Fruit fly (Drosophila melanogaster): Measurements from ENCODE around the gene rump.
A peak's percentile ranks its signal among the peaks of the same experiment; 100 is the strongest.

rump gene

DNA sequence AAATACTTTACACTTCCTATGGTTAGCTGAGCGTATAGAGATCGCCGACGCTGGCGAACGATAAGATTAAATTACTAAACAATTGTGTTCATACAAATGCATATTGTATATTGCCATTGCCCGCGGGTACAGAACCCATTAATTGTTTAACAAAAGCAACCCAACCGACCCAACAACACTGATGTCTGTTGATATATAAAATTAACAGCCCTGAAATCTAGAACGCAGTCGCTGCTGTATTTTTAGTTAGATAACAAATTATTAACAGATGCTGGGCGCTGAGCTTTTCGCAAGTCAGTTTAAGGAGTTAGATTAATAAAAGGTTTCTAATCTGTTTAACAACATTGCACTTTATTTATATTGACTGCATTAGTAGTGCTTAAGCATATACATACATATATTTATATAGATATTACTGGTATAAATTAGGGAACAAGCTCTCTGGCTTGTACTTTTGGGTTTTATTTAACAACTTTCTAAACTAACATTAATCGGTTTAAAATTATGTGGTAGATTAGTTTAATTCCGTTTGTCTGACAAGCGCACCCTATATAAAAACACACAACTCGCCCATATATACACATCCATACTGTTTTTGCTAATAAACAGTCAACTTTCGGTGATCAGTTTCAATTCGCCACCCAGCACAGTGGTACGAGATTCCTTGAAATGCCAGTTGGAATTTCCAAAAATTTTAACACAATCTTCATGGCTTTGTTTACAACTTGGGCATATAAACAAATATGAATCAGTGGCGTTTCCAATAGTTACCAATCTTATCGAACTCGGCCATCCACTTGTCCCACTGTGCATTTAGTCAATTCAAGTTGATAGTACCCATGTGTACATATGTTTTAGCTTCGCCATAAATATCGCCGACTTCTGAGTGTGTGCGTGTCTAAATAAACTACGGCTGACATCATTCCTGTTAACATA lies 18.1 kb upstream of the rump start (continued):
- TF ChIP-seq CG9215 (GFP tag; IDR thresholded peaks at IDR 0.05), result peak; percentile 88
- TF ChIP-seq Adf1 (GFP tag; IDR thresholded peaks at IDR 0.05), result peak; percentile 69
- peak; percentile 5 for TF ChIP-seq CG10462 (GFP tag; optimal IDR thresholded peaks at IDR 0.05)
- peak; percentile 74 for TF ChIP-seq CG6654 (GFP tag; optimal IDR thresholded peaks at IDR 0.05)
- TF ChIP-seq CG18262 (tag; optimal IDR thresholded peaks at IDR 0.05), result peak; percentile 78
- TF ChIP-seq CG3995 (GFP tag; optimal IDR thresholded peaks at IDR 0.05), result peak; percentile 71
- peak; percentile 80 for TF ChIP-seq CG7556 (GFP tag; optimal IDR thresholded peaks at IDR 0.05)
- no peak for TF ChIP-seq hbn (GFP tag; IDR thresholded peaks at IDR 0.05; ENCODE audit: partially characterized antibody)
- no peak for TF ChIP-seq CG8388 (GFP tag; optimal IDR thresholded peaks at IDR 0.05)
- no peak for TF ChIP-seq CG4617 (GFP tag; optimal IDR thresholded peaks at IDR 0.05; ENCODE audit: borderline replicate concordance)
- TF ChIP-seq Sox102F (GFP tag; optimal IDR thresholded peaks at IDR 0.05), result peak; percentile 82
- TF ChIP-seq CTCF (GFP tag; optimal IDR thresholded peaks at IDR 0.05), result no peak
- TF ChIP-seq grau (tag; optimal IDR thresholded peaks at IDR 0.05), result peak; percentile 83
- TF ChIP-seq emc (GFP tag; optimal IDR thresholded peaks at IDR 0.05), result peak; percentile 88
- no peak for TF ChIP-seq CG33557 (GFP tag; optimal IDR thresholded peaks at IDR 0.05)
- no peak for TF ChIP-seq CG7963 (GFP tag; IDR thresholded peaks at IDR 0.05; ENCODE audit: partially characterized antibody)
- TF ChIP-seq NFAT (GFP tag; IDR thresholded peaks at IDR 0.05), result peak; percentile 95
- peak; percentile 92 for TF ChIP-seq CG7987 (GFP tag; optimal IDR thresholded peaks at IDR 0.05)
- peak; percentile 73 for TF ChIP-seq odd (GFP tag; optimal IDR thresholded peaks at IDR 0.05)
- peak; percentile 91 for TF ChIP-seq HmgD (GFP tag; optimal IDR thresholded peaks at IDR 0.05)
- TF ChIP-seq CrebB (tag; optimal IDR thresholded peaks at IDR 0.05), result peak; percentile 75
- peak in 1 of 2 experiments; percentile 18 for TF ChIP-seq Hr78 (GFP tag; optimal IDR thresholded peaks at IDR 0.05)
- TF ChIP-seq CG1024 (GFP tag; IDR thresholded peaks at IDR 0.05), result peak; percentile 59
- no peak for TF ChIP-seq br (optimal IDR thresholded peaks at IDR 0.05)
- peak; percentile 85 for TF ChIP-seq CG15011 (GFP tag; optimal IDR thresholded peaks at IDR 0.05)
- peak; percentile 98 for TF ChIP-seq Rfx (GFP tag; IDR thresholded peaks at IDR 0.05)
- TF ChIP-seq row (GFP tag; IDR thresholded peaks at IDR 0.05), result peak; percentile 84
- TF ChIP-seq tna (GFP tag; IDR thresholded peaks at IDR 0.05; ENCODE audit: partially characterized antibody), result peak; percentile 30; the same call in 1 of the 2 replicates
- peak; percentile 87 for TF ChIP-seq Atf6 (GFP tag; IDR thresholded peaks at IDR 0.05)
- TF ChIP-seq Atf-2 (GFP tag; optimal IDR thresholded peaks at IDR 0.05), result peak; percentile 77
- peak; percentile 78 for TF ChIP-seq Bteb2 (GFP tag; optimal IDR thresholded peaks at IDR 0.05)
- TF ChIP-seq CG10543 (GFP tag; optimal IDR thresholded peaks at IDR 0.05), result peak; percentile 86
- peak; percentile 85 for TF ChIP-seq CG7372 (GFP tag; IDR thresholded peaks at IDR 0.05)
- TF ChIP-seq hb (GFP tag; IDR thresholded peaks at IDR 0.05; ENCODE audit: partially characterized antibody), result no peak
- peak; percentile 87 for TF ChIP-seq org-1 (GFP tag; optimal IDR thresholded peaks at IDR 0.05)
- TF ChIP-seq rib (GFP tag; IDR thresholded peaks at IDR 0.05), result peak; percentile 96
- TF ChIP-seq E2f1 (GFP tag; IDR thresholded peaks at IDR 0.05), result peak; percentile 92
- peak; percentile 28 for TF ChIP-seq CG4707 (GFP tag; optimal IDR thresholded peaks at IDR 0.05)
- peak; percentile 72 for TF ChIP-seq sens-2 (GFP tag; IDR thresholded peaks at IDR 0.05)
- no peak for TF ChIP-seq ac (GFP tag; optimal IDR thresholded peaks at IDR 0.05)
- TF ChIP-seq CoRest (tag; optimal IDR thresholded peaks at IDR 0.05), result no peak
- TF ChIP-seq sisA (GFP tag; IDR thresholded peaks at IDR 0.05), result peak; percentile 86
- peak; percentile 56 for TF ChIP-seq CG14050 (GFP tag; IDR thresholded peaks at IDR 0.05)
- TF ChIP-seq vvl (GFP tag; IDR thresholded peaks at IDR 0.05), result peak; percentile 97
- peak; percentile 89 for TF ChIP-seq CG6854 (GFP tag; optimal IDR thresholded peaks at IDR 0.05)
- peak; percentile 81 for TF ChIP-seq CG2712 (tag; optimal IDR thresholded peaks at IDR 0.05)
- TF ChIP-seq ci (GFP tag; IDR thresholded peaks at IDR 0.05), result peak; percentile 88
- peak; percentile 91 for TF ChIP-seq CG6765 (GFP tag; optimal IDR thresholded peaks at IDR 0.05)
- TF ChIP-seq sob (GFP tag; IDR thresholded peaks at IDR 0.05), result peak; percentile 95
